Fruit fly (Drosophila melanogaster) whole organism, embryonic: ENCODE results near the gene CG13309.

ENCODE experiments used
- Bdp1 ChIP-seq: fragments of 200-800 bp; sonication (Bioruptor generic); optimal IDR thresholded peaks from 3 replicates; lab custom pipeline; 2016; ENCODE audit warnings: missing biosample characterization, missing genetic modification characterization
- CG10267 ChIP-seq: fragments of 200-800 bp; sonication (Bioruptor generic); optimal IDR thresholded peaks from 2 replicates; lab custom pipeline; 2018; ENCODE audit warnings: missing biosample characterization, mild to moderate bottlenecking, missing genetic modification characterization, moderate library complexity
- CG11560 ChIP-seq: fragments of 200-800 bp; sonication (Bioruptor generic); IDR thresholded peaks from 3 replicates; pipeline ENCODE4 v1.3.6; 2022; ENCODE audit warnings: missing biosample characterization, missing genetic modification characterization
- CG11696 ChIP-seq: fragments of 200-800 bp; sonication (Bioruptor generic); IDR thresholded peaks from 2 replicates; pipeline ENCODE4 v1.3.6; 2022; ENCODE audit warnings: missing biosample characterization, missing genetic modification characterization
- CG12391 ChIP-seq: fragments of 200-800 bp; sonication (Bioruptor generic); optimal IDR thresholded peaks from 3 replicates; lab custom pipeline; 2018; ENCODE audit warnings: missing biosample characterization, mild to moderate bottlenecking, missing genetic modification characterization, moderate library complexity
- CG15479 ChIP-seq: fragments of 200-800 bp; sonication (Bioruptor generic); optimal IDR thresholded peaks from 3 replicates; lab custom pipeline; 2019; ENCODE audit warnings: missing biosample characterization, mild to moderate bottlenecking, missing genetic modification characterization, moderate library complexity
- CG18262 ChIP-seq: fragments of 200-800 bp; optimal IDR thresholded peaks from 3 replicates; lab custom pipeline; 2019; ENCODE audit warnings: missing biosample characterization, mild to moderate bottlenecking, missing genetic modification characterization, moderate library complexity
- CG18599 ChIP-seq: fragments of 200-800 bp; sonication (Bioruptor generic); optimal IDR thresholded peaks from 3 replicates; lab custom pipeline; 2017; ENCODE audit warnings: missing biosample characterization, missing genetic modification characterization, mild to moderate bottlenecking, moderate library complexity, missing genetic modification reagents
- CG2712 ChIP-seq: fragments of 200-800 bp; optimal IDR thresholded peaks from 3 replicates; lab custom pipeline; 2019; ENCODE audit warnings: missing biosample characterization, mild to moderate bottlenecking, missing genetic modification characterization, moderate library complexity
- CG30403 ChIP-seq: fragments of 200-800 bp; sonication (Bioruptor generic); optimal IDR thresholded peaks from 3 replicates; lab custom pipeline; 2016; ENCODE audit warnings: missing biosample characterization, missing genetic modification characterization
- CG3065 ChIP-seq: fragments of 200-800 bp; sonication (Bioruptor generic); optimal IDR thresholded peaks from 2 replicates; lab custom pipeline; 2016; ENCODE audit warnings: missing biosample characterization, missing genetic modification characterization
- CG31224 ChIP-seq: fragments of 200-800 bp; sonication (Bioruptor generic); IDR thresholded peaks from 2 replicates; pipeline ENCODE4 v1.3.6; 2022; ENCODE audit warnings: missing biosample characterization, missing genetic modification characterization
- CG43689 ChIP-seq: fragments of 200-800 bp; sonication (Bioruptor generic); IDR thresholded peaks from 2 replicates; pipeline ENCODE4 v1.3.6; 2022; ENCODE audit warnings: missing biosample characterization, missing genetic modification characterization
- CG6175 ChIP-seq: fragments of 200-800 bp; sonication (Bioruptor generic); IDR thresholded peaks from 3 replicates; pipeline ENCODE4 v1.3.6; 2022; ENCODE audit warnings: missing biosample characterization, missing genetic modification characterization
- CG6689 ChIP-seq: fragments of 200-800 bp; sonication (Bioruptor generic); IDR thresholded peaks from 2 replicates; pipeline ENCODE4 v1.3.6; 2022; ENCODE audit warnings: missing biosample characterization, missing genetic modification characterization
- CG8924 ChIP-seq: fragments of 200-800 bp; optimal IDR thresholded peaks from 3 replicates; lab custom pipeline; 2019; ENCODE audit warnings: missing biosample characterization, mild to moderate bottlenecking, missing genetic modification characterization, moderate library complexity
- CG9437 ChIP-seq: fragments of 200-800 bp; sonication (Bioruptor generic); optimal IDR thresholded peaks from 2 replicates; lab custom pipeline; 2018; ENCODE audit warnings: missing biosample characterization, mild to moderate bottlenecking, missing genetic modification characterization
- CG9932 ChIP-seq: fragments of 200-800 bp; sonication (Bioruptor generic); IDR thresholded peaks from 2 replicates; pipeline ENCODE4 v1.3.6; 2022; ENCODE audit warnings: missing biosample characterization, missing genetic modification characterization
- Hr78 ChIP-seq, 2 experiments: fragments of 200-800 bp in 1 of 2; fragments of >200 bp in 1 of 2; sonication (Bioruptor generic) in 1 of 2; optimal IDR thresholded peaks; 2 replicates each; lab custom pipeline; 2017 to 2019; ENCODE audit warnings: missing biosample characterization in 2 of 2, missing genetic modification characterization in 2 of 2, mild to moderate bottlenecking in 1 of 2, moderate library complexity in 1 of 2
- Hsf ChIP-seq: fragments of 200-800 bp; sonication (Bioruptor generic); optimal IDR thresholded peaks from 3 replicates; lab custom pipeline; 2016; ENCODE audit warnings: missing biosample characterization, missing genetic modification characterization
- Kr ChIP-seq: fragments of 200-800 bp; sonication (Bioruptor generic); optimal IDR thresholded peaks from 2 replicates; lab custom pipeline; 2017; ENCODE audit warnings: missing biosample characterization, mild to moderate bottlenecking, missing genetic modification characterization
- NK7.1 ChIP-seq: fragments of 200-800 bp; sonication (Bioruptor generic); optimal IDR thresholded peaks from 3 replicates; lab custom pipeline; 2016; ENCODE audit warnings: missing biosample characterization, missing genetic modification characterization
- Oli ChIP-seq: fragments of 200-800 bp; sonication (Bioruptor generic); optimal IDR thresholded peaks from 2 replicates; lab custom pipeline; 2018; ENCODE audit warnings: missing biosample characterization, mild to moderate bottlenecking, missing genetic modification characterization, moderate library complexity
- Opbp ChIP-seq: fragments of 200-800 bp; sonication (Bioruptor generic); IDR thresholded peaks from 3 replicates; pipeline ENCODE4 v1.3.6; 2022; ENCODE audit warnings: missing biosample characterization, missing genetic modification characterization; ENCODE audit not compliant: partially characterized antibody
- Pdp1 ChIP-seq, 2 experiments: fragments of 200-800 bp; sonication (Bioruptor generic); optimal IDR thresholded peaks; 3 replicates each; lab custom pipeline; 2016; ENCODE audit warnings: missing biosample characterization in 2 of 2, missing genetic modification characterization in 2 of 2, mild to moderate bottlenecking in 1 of 2, moderate library complexity in 1 of 2
- Ravus ChIP-seq: fragments of 200-800 bp; sonication (Bioruptor generic); IDR thresholded peaks from 2 replicates; pipeline ENCODE4 v1.3.6; 2022; ENCODE audit warnings: missing biosample characterization, missing genetic modification characterization
- Rfx ChIP-seq: fragments of 200-800 bp; sonication (Bioruptor generic); IDR thresholded peaks from 2 replicates; pipeline ENCODE4 v1.3.6; 2022; ENCODE audit warnings: missing biosample characterization, missing genetic modification characterization
- Scr ChIP-seq: fragments of 200-800 bp; sonication (Bioruptor generic); IDR thresholded peaks from 2 replicates; pipeline ENCODE4 v1.3.6; 2022; ENCODE audit warnings: missing biosample characterization, missing genetic modification characterization; ENCODE audit not compliant: partially characterized antibody
- bowl ChIP-seq: fragments of 200-800 bp; sonication (Bioruptor generic); IDR thresholded peaks from 2 replicates; pipeline ENCODE4 v1.3.6; 2022; ENCODE audit warnings: missing biosample characterization, missing genetic modification characterization
- danr ChIP-seq: fragments of 200-800 bp; sonication (Bioruptor generic); IDR thresholded peaks from 2 replicates; pipeline ENCODE4 v1.3.6; 2022; ENCODE audit warnings: missing biosample characterization, missing genetic modification characterization
- dati ChIP-seq: fragments of 200-800 bp; sonication (Bioruptor generic); IDR thresholded peaks from 2 replicates; pipeline ENCODE4 v1.3.6; 2022; ENCODE audit warnings: missing biosample characterization, missing genetic modification characterization
- dmrt99B ChIP-seq: fragments of 200-800 bp; sonication (Bioruptor generic); optimal IDR thresholded peaks from 2 replicates; lab custom pipeline; 2018; ENCODE audit warnings: missing biosample characterization, mild to moderate bottlenecking, missing genetic modification characterization, moderate library complexity
- en ChIP-seq: fragments of 200-800 bp; sonication (Bioruptor generic); optimal IDR thresholded peaks from 2 replicates; lab custom pipeline; 2016; ENCODE audit warnings: missing biosample characterization, missing genetic modification characterization
- exex ChIP-seq: fragments of 200-800 bp; sonication (Bioruptor generic); optimal IDR thresholded peaks from 4 replicates; lab custom pipeline; 2018; ENCODE audit warnings: missing biosample characterization, mild to moderate bottlenecking, missing genetic modification characterization, moderate library complexity
- fru ChIP-seq: fragments of >200 bp; optimal IDR thresholded peaks from 2 replicates; lab custom pipeline; 2017
- kni ChIP-seq: fragments of 200-800 bp; sonication (Bioruptor generic); optimal IDR thresholded peaks from 3 replicates; lab custom pipeline; 2017; ENCODE audit warnings: mild to moderate bottlenecking, missing biosample characterization, missing genetic modification reagents, missing genetic modification characterization
- lilli ChIP-seq: fragments of 200-800 bp; sonication (Bioruptor generic); optimal IDR thresholded peaks from 3 replicates; lab custom pipeline; 2016; ENCODE audit warnings: missing biosample characterization, missing genetic modification characterization
- nom ChIP-seq: fragments of 200-800 bp; sonication (Bioruptor generic); optimal IDR thresholded peaks from 2 replicates; lab custom pipeline; 2017; ENCODE audit warnings: missing biosample characterization, missing genetic modification characterization, mild to moderate bottlenecking, moderate library complexity, missing genetic modification reagents
- repo ChIP-seq: fragments of 200-800 bp; sonication (Bioruptor generic); optimal IDR thresholded peaks from 2 replicates; lab custom pipeline; 2016; ENCODE audit warnings: missing biosample characterization, missing genetic modification characterization
- rib ChIP-seq: fragments of 200-800 bp; sonication (Bioruptor generic); IDR thresholded peaks from 2 replicates; pipeline ENCODE4 v1.3.6; 2022; ENCODE audit warnings: missing biosample characterization, missing genetic modification characterization
- sens-2 ChIP-seq: fragments of 200-800 bp; sonication (Bioruptor generic); IDR thresholded peaks from 2 replicates; pipeline ENCODE4 v1.3.6; 2022; ENCODE audit warnings: missing biosample characterization, missing genetic modification characterization
- seq ChIP-seq: fragments of 200-800 bp; sonication (Bioruptor generic); IDR thresholded peaks from 2 replicates; pipeline ENCODE4 v1.3.6; 2022; ENCODE audit warnings: missing biosample characterization, missing genetic modification characterization
- sima ChIP-seq: fragments of 200-800 bp; sonication (Bioruptor generic); optimal IDR thresholded peaks from 2 replicates; lab custom pipeline; 2016; ENCODE audit warnings: missing biosample characterization, missing genetic modification characterization
- sob ChIP-seq: fragments of 200-800 bp; sonication (Bioruptor generic); IDR thresholded peaks from 2 replicates; pipeline ENCODE4 v1.3.6; 2022; ENCODE audit warnings: missing biosample characterization, missing genetic modification characterization
- tap ChIP-seq: fragments of 200-800 bp; optimal IDR thresholded peaks from 3 replicates; lab custom pipeline; 2019; ENCODE audit warnings: missing biosample characterization, mild to moderate bottlenecking, missing genetic modification characterization, moderate library complexity
- trh ChIP-seq: fragments of 200-800 bp; sonication (Bioruptor generic); optimal IDR thresholded peaks from 2 replicates; lab custom pipeline; 2016; ENCODE audit warnings: missing biosample characterization, missing genetic modification characterization
- vnd ChIP-seq: fragments of 200-800 bp; sonication (Bioruptor generic); IDR thresholded peaks from 3 replicates; pipeline ENCODE4 v1.3.6; 2022; ENCODE audit warnings: missing biosample characterization, missing genetic modification characterization; ENCODE audit not compliant: partially characterized antibody
- wek ChIP-seq: fragments of 200-800 bp; sonication (Bioruptor generic); optimal IDR thresholded peaks from 3 replicates; lab custom pipeline; 2018; ENCODE audit warnings: missing biosample characterization, mild to moderate bottlenecking, missing genetic modification characterization, moderate library complexity
- zen ChIP-seq: fragments of 200-800 bp; sonication (Bioruptor generic); optimal IDR thresholded peaks from 3 replicates; lab custom pipeline; 2018; ENCODE audit warnings: missing biosample characterization, mild to moderate bottlenecking, missing genetic modification characterization, moderate library complexity
- zfh1 ChIP-seq: fragments of 200-800 bp; sonication (Bioruptor generic); IDR thresholded peaks from 3 replicates; pipeline ENCODE4 v1.3.6; 2022; ENCODE audit warnings: missing biosample characterization, missing genetic modification characterization

CG13309 gene

dm6 chr3L:8772998-8773684 is 37.1 kb upstream of the CG13309 start (continued):
- TF ChIP-seq dati (GFP tag; lab: Robert Waterston, UW) (no peak), nom (GFP tag; lab: Kevin White, UChicago) (peak; percentile 39), CG2712 (tag; lab: Kevin White, UChicago) (peak; percentile 87), Oli (tag; lab: Kevin White, UChicago) (peak; percentile 85), sob (GFP tag; lab: Robert Waterston, UW) (peak; percentile 50; the same call in 1 of the 2 replicates), tap (tag; lab: Kevin White, UChicago) (peak; percentile 67), CG31224 (GFP tag; lab: Robert Waterston, UW) (no peak), Opbp (GFP tag; lab: Robert Waterston, UW) (no peak), Kr (GFP tag; lab: Kevin White, UChicago) (no peak), sima (no peak), CG8924 (tag; lab: Kevin White, UChicago) (peak; percentile 83), fru (lab: Kevin White, UChicago) (no peak), zfh1 (GFP tag; lab: Robert Waterston, UW) (peak; percentile 54; the same call in 1 of the 3 replicates), CG30403 (peak; percentile 71), Pdp1 (GFP tag; optimal IDR thresholded peaks at IDR 0.05; lab: Kevin White, UChicago) (peak; percentile 8 to 61), bowl (GFP tag; lab: Robert Waterston, UW) (peak; percentile 23; the same call in 1 of the 2 replicates), Hr78 (GFP tag; optimal IDR thresholded peaks at IDR 0.05; lab: Kevin White, UChicago) (peak in 1 of 2 experiments; percentile 73), NK7.1 (GFP tag; lab: Kevin White, UChicago) (peak; percentile 39), CG18262 (tag; lab: Kevin White, UChicago) (peak; percentile 86), danr (GFP tag; lab: Robert Waterston, UW) (0 out of 2 replicates have a peak, but pooled peaks have one; percentile 39), rib (GFP tag; lab: Robert Waterston, UW) (no peak), Hsf (GFP tag; lab: Kevin White, UChicago) (peak; percentile 69), exex (tag; lab: Kevin White, UChicago) (no peak), CG18599 (GFP tag; lab: Kevin White, UChicago) (peak; percentile 24), CG6689 (GFP tag; lab: Robert Waterston, UW) (peak; percentile 78), CG3065 (GFP tag; lab: Kevin White, UChicago) (peak; percentile 38), lilli (GFP tag; lab: Kevin White, UChicago) (peak; percentile 46), CG9932 (no peak), trh (GFP tag; lab: Kevin White, UChicago) (peak; percentile 35), repo (GFP tag; lab: Kevin White, UChicago) (no peak), CG43689 (no peak), en (GFP tag; lab: Kevin White, UChicago) (peak; percentile 58), CG12391 (tag; lab: Kevin White, UChicago) (peak; percentile 85), CG11560 (tag; lab: Robert Waterston, UW) (no peak), Scr (GFP tag; lab: Robert Waterston, UW) (no peak), CG15479 (GFP tag; lab: Kevin White, UChicago) (no peak), CG10267 (tag; lab: Kevin White, UChicago) (peak; percentile 83), sens-2 (peak; percentile 34; the same call in 1 of the 2 replicates), Rfx (GFP tag; lab: Robert Waterston, UW) (0 out of 2 replicates have a peak, but pooled peaks have one; percentile 31), Ravus (GFP tag; lab: Robert Waterston, UW) (no peak), CG6175 (GFP tag; lab: Robert Waterston, UW) (no peak), CG9437 (GFP tag; lab: Kevin White, UChicago) (peak; percentile 52), Bdp1 (peak; percentile 3), seq (GFP tag; lab: Robert Waterston, UW) (peak; percentile 76), CG11696 (GFP tag; lab: Robert Waterston, UW) (no peak), zen (tag; lab: Kevin White, UChicago) (no peak), dmrt99B (tag; lab: Kevin White, UChicago) (peak; percentile 86), kni (GFP tag; lab: Kevin White, UChicago) (peak; percentile 81), wek (GFP tag; lab: Kevin White, UChicago) (peak; percentile 33), vnd (no peak)
